Fruit fly (Drosophila melanogaster) whole organism, prepupa: ENCODE results near the gene Rsph1.

Source experiments
- CG10631 ChIP-seq: fragments of 200-800 bp; sonication (Bioruptor generic); optimal IDR thresholded peaks from 2 replicates; lab custom pipeline; 2016; ENCODE audit warnings: missing biosample characterization, missing genetic modification characterization
- CG11294 ChIP-seq: fragments of 200-800 bp; sonication (Bioruptor generic); IDR thresholded peaks from 2 replicates; pipeline ENCODE4 v1.3.6; 2022; ENCODE audit warnings: missing biosample characterization, missing genetic modification characterization
- CG11762 ChIP-seq: fragments of 200-800 bp; sonication (Bioruptor generic); optimal IDR thresholded peaks from 3 replicates; lab custom pipeline; 2016; ENCODE audit warnings: missing biosample characterization, missing genetic modification characterization; ENCODE audit not compliant: insufficient read depth
- CG11902 ChIP-seq: fragments of 200-800 bp; sonication (Bioruptor generic); optimal IDR thresholded peaks from 3 replicates; lab custom pipeline; 2016; ENCODE audit warnings: missing biosample characterization, missing genetic modification characterization
- CG15336 ChIP-seq: fragments of 200-800 bp; sonication (Bioruptor generic); IDR thresholded peaks from 2 replicates; pipeline ENCODE4 v1.3.6; 2022; ENCODE audit warnings: missing biosample characterization, missing genetic modification characterization
- CG1621 ChIP-seq: fragments of 200-800 bp; sonication (Bioruptor generic); optimal IDR thresholded peaks from 3 replicates; lab custom pipeline; 2018; ENCODE audit warnings: missing biosample characterization, mild to moderate bottlenecking, missing genetic modification characterization
- CG16779 ChIP-seq: fragments of 200-800 bp; sonication (Bioruptor generic); optimal IDR thresholded peaks from 3 replicates; lab custom pipeline; 2017; ENCODE audit warnings: missing biosample characterization, mild to moderate bottlenecking, missing genetic modification characterization
- CG3032 ChIP-seq: fragments of 200-800 bp; optimal IDR thresholded peaks from 2 replicates; lab custom pipeline; 2019; ENCODE audit warnings: missing biosample characterization, mild to moderate bottlenecking, missing genetic modification characterization, moderate library complexity
- CG31627 ChIP-seq: fragments of 200-800 bp; sonication (Bioruptor generic); optimal IDR thresholded peaks from 3 replicates; lab custom pipeline; 2016; ENCODE audit warnings: missing biosample characterization, missing genetic modification characterization
- CG34406 ChIP-seq: fragments of 200-800 bp; sonication (Bioruptor generic); optimal IDR thresholded peaks from 3 replicates; lab custom pipeline; 2016; ENCODE audit warnings: missing biosample characterization, missing genetic modification characterization
- CG3919 ChIP-seq: fragments of 200-800 bp; sonication (Bioruptor generic); optimal IDR thresholded peaks from 3 replicates; lab custom pipeline; 2016; ENCODE audit warnings: missing biosample characterization, missing genetic modification characterization
- CG6163 ChIP-seq: fragments of 200-800 bp; sonication (Bioruptor generic); IDR thresholded peaks from 3 replicates; pipeline ENCODE4 v1.3.6; 2022; ENCODE audit warnings: missing biosample characterization, missing genetic modification characterization
- CG6276 ChIP-seq: fragments of 200-800 bp; sonication (Bioruptor generic); optimal IDR thresholded peaks from 2 replicates; lab custom pipeline; 2017; ENCODE audit warnings: missing biosample characterization, mild to moderate bottlenecking, missing genetic modification characterization
- CG6808 ChIP-seq: fragments of 200-800 bp; sonication (Bioruptor generic); optimal IDR thresholded peaks from 3 replicates; lab custom pipeline; 2017; ENCODE audit warnings: missing biosample characterization, missing genetic modification characterization, mild to moderate bottlenecking, moderate library complexity, missing genetic modification reagents
- CG6854 ChIP-seq: fragments of 200-800 bp; sonication (Bioruptor generic); optimal IDR thresholded peaks from 2 replicates; lab custom pipeline; 2017; ENCODE audit warnings: missing biosample characterization, mild to moderate bottlenecking, missing genetic modification characterization
- CG7368 ChIP-seq: fragments of 200-800 bp; sonication (Bioruptor generic); optimal IDR thresholded peaks from 3 replicates; lab custom pipeline; 2016; ENCODE audit warnings: missing biosample characterization, missing genetic modification characterization
- CG8119 ChIP-seq: fragments of 200-800 bp; sonication (Bioruptor generic); IDR thresholded peaks from 3 replicates; pipeline ENCODE4 v1.3.6; 2022; ENCODE audit warnings: missing biosample characterization, missing genetic modification characterization
- CG8319 ChIP-seq: fragments of 200-800 bp; sonication (Bioruptor generic); optimal IDR thresholded peaks from 3 replicates; lab custom pipeline; 2016; ENCODE audit warnings: missing biosample characterization, missing genetic modification characterization
- Eip75B ChIP-seq: fragments of 200-800 bp; sonication (Bioruptor generic); optimal IDR thresholded peaks from 3 replicates; lab custom pipeline; 2016; ENCODE audit warnings: missing biosample characterization, missing genetic modification characterization
- Eip78C ChIP-seq: fragments of 200-800 bp; sonication (Bioruptor generic); peaks from one replicate; lab custom pipeline; 2016; ENCODE audit warnings: missing biosample characterization, missing genetic modification characterization
- Eip93F ChIP-seq: fragments of 200-800 bp; sonication (Bioruptor generic); optimal IDR thresholded peaks from 2 replicates; lab custom pipeline; 2016; ENCODE audit warnings: missing biosample characterization, mild to moderate bottlenecking, missing genetic modification characterization
- Ets96B ChIP-seq: fragments of 200-800 bp; optimal IDR thresholded peaks from 2 replicates; lab custom pipeline; 2019; ENCODE audit warnings: missing biosample characterization, mild to moderate bottlenecking, missing genetic modification characterization, moderate library complexity
- Hr38 ChIP-seq: sonication (Bioruptor generic); optimal IDR thresholded peaks from 2 replicates; lab custom pipeline; 2016; ENCODE audit warnings: missing biosample characterization, missing genetic modification characterization
- Hr39 ChIP-seq: fragments of 200-800 bp; sonication (Bioruptor generic); optimal IDR thresholded peaks from 2 replicates; lab custom pipeline; 2016; ENCODE audit warnings: missing biosample characterization, missing genetic modification characterization
- Hr4 ChIP-seq: fragments of 200-800 bp; sonication (Bioruptor generic); optimal IDR thresholded peaks from 3 replicates; lab custom pipeline; 2016; ENCODE audit warnings: missing biosample characterization, missing genetic modification characterization
- OdsH ChIP-seq: fragments of 200-800 bp; sonication (Bioruptor generic); optimal IDR thresholded peaks from 3 replicates; lab custom pipeline; 2016; ENCODE audit warnings: missing biosample characterization, missing genetic modification characterization
- Sox15 ChIP-seq: fragments of 200-800 bp; sonication (Bioruptor generic); optimal IDR thresholded peaks from 3 replicates; lab custom pipeline; 2016; ENCODE audit warnings: missing biosample characterization, missing genetic modification characterization
- achi ChIP-seq: fragments of 200-800 bp; sonication (Bioruptor generic); optimal IDR thresholded peaks from 3 replicates; lab custom pipeline; 2016; ENCODE audit warnings: missing biosample characterization, missing genetic modification characterization
- acj6 ChIP-seq: fragments of 200-800 bp; sonication (Bioruptor generic); optimal IDR thresholded peaks from 3 replicates; lab custom pipeline; 2016; ENCODE audit warnings: missing biosample characterization, missing genetic modification characterization
- dac ChIP-seq: fragments of 200-800 bp; sonication (Bioruptor generic); optimal IDR thresholded peaks from 2 replicates; lab custom pipeline; 2017; ENCODE audit warnings: missing biosample characterization, mild to moderate bottlenecking, missing genetic modification characterization
- eg ChIP-seq: fragments of 200-800 bp; sonication (Bioruptor generic); IDR thresholded peaks from 3 replicates; pipeline ENCODE4 v1.3.6; 2022; ENCODE audit warnings: missing biosample characterization, missing genetic modification characterization
- fkh ChIP-seq: fragments of 200-800 bp; sonication (Bioruptor generic); optimal IDR thresholded peaks from 3 replicates; lab custom pipeline; 2017; ENCODE audit warnings: missing biosample characterization, mild to moderate bottlenecking, missing genetic modification characterization, moderate library complexity
- net ChIP-seq: fragments of 200-800 bp; sonication (Bioruptor generic); optimal IDR thresholded peaks from 3 replicates; lab custom pipeline; 2016; ENCODE audit warnings: missing biosample characterization, missing genetic modification characterization
- pdm3 ChIP-seq: fragments of 200-800 bp; sonication (Bioruptor generic); optimal IDR thresholded peaks from 3 replicates; lab custom pipeline; 2016; ENCODE audit warnings: missing biosample characterization, missing genetic modification characterization
- salr ChIP-seq, 2 experiments: fragments of 200-800 bp; sonication (Bioruptor generic); optimal IDR thresholded peaks; 3 replicates each; lab custom pipeline; 2016 to 2018; ENCODE audit warnings: missing biosample characterization in 2 of 2, missing genetic modification characterization in 2 of 2, mild to moderate bottlenecking in 1 of 2
- spab ChIP-seq: fragments of 200-800 bp; sonication (Bioruptor generic); optimal IDR thresholded peaks from 2 replicates; lab custom pipeline; 2017; ENCODE audit warnings: missing biosample characterization, mild to moderate bottlenecking, missing genetic modification characterization, missing genetic modification reagents
- ss ChIP-seq, 2 experiments: fragments of 200-800 bp; sonication (Bioruptor generic); optimal IDR thresholded peaks; 2 replicates in 1 of 2; 3 replicates in 1 of 2; lab custom pipeline; 2017 to 2018; ENCODE audit warnings: mild to moderate bottlenecking in 2 of 2, missing biosample characterization in 2 of 2, missing genetic modification characterization in 2 of 2, moderate library complexity in 1 of 2
- svp ChIP-seq: fragments of 200-800 bp; sonication (Bioruptor generic); peaks from one replicate; lab custom pipeline; 2016; ENCODE audit warnings: missing biosample characterization, missing genetic modification characterization
- topi ChIP-seq: fragments of 200-800 bp; sonication (Bioruptor generic); optimal IDR thresholded peaks from 3 replicates; lab custom pipeline; 2016; ENCODE audit warnings: missing biosample characterization, missing genetic modification characterization

Gene Rsph1

DNA sequence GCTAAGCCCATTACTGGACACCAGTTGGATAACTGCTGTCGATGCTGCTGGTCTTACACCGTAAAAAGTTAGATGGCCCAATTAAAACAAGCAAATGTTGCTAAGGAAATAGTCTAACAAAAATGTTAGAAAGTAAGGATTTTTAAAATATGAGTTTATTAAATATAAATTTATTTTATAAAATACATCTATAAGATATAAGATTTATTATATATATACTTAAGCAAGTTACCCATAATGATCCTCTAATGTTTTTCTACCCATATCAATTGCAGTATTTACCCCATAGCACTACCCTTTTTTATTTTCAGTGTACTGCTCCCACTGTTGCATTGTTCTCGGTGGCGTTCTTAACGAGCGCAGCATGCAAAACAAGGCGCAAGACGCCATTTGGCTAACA is 37.0 kb upstream of the Rsph1 start (continued):
- TF ChIP-seq Eip93F (GFP tag; lab: Kevin White, UChicago) = no peak
- TF ChIP-seq CG15336 (GFP tag; lab: Robert Waterston, UW) = no peak
- peak; percentile 4 for TF ChIP-seq CG11902 (GFP tag; lab: Kevin White, UChicago)
- TF ChIP-seq CG6808 = peak; percentile 70
- peak; percentile 6 for TF ChIP-seq net (GFP tag; lab: Kevin White, UChicago)
- TF ChIP-seq Eip75B (GFP tag; lab: Kevin White, UChicago) = no peak
- TF ChIP-seq eg (GFP tag; lab: Robert Waterston, UW) = 0 out of 3 replicates have a peak, but pooled peaks have one; percentile 5
- TF ChIP-seq CG31627 (GFP tag; lab: Kevin White, UChicago) = no peak
- no peak for TF ChIP-seq pdm3 (GFP tag; lab: Kevin White, UChicago)
- TF ChIP-seq Hr38 = no peak
- no peak for TF ChIP-seq Hr39
- TF ChIP-seq spab (GFP tag; lab: Kevin White, UChicago) = peak; percentile 71
- TF ChIP-seq CG34406 (GFP tag; lab: Kevin White, UChicago) = peak; percentile 50
- TF ChIP-seq fkh (GFP tag; lab: Kevin White, UChicago) = no peak
- TF ChIP-seq salr (GFP tag; optimal IDR thresholded peaks at IDR 0.05; lab: Kevin White, UChicago) = peak in 1 of 2 experiments; percentile 24
- TF ChIP-seq CG11762 (GFP tag; lab: Kevin White, UChicago) = peak; percentile 24
- TF ChIP-seq acj6 (GFP tag; lab: Kevin White, UChicago) = peak; percentile 56
- TF ChIP-seq CG6854 = no peak
- peak; percentile 40; the same call in 1 of the 3 replicates for TF ChIP-seq CG8119
- TF ChIP-seq CG3032 (tag; lab: Kevin White, UChicago) = peak; percentile 85
- no peak for TF ChIP-seq dac (GFP tag; lab: Kevin White, UChicago)
- no peak for TF ChIP-seq CG8319 (GFP tag; lab: Kevin White, UChicago)
- peak; percentile 35 for TF ChIP-seq CG7368 (GFP tag; lab: Kevin White, UChicago)
- no peak for TF ChIP-seq Sox15 (GFP tag; lab: Kevin White, UChicago)

DNA sequence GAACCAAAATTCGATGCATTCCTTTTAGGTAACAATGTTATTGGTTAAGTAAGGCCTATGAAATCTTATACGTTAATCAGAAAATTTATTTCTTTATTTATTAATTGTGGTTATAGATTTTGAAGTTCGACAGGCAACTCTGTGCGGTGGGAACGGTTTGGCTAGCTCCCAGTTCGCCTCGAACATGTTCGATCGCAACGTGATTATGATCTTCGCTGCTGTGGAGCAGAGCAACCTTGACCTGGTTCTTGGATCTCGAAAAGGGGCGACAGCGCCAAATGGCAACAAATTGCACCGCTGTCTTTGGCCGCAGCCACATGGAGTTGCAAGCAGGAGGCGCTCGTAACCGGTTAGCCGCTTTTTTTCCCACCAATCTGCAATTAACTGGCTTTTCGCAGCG is 28.9 kb upstream of the Rsph1 start:
- no peak for TF ChIP-seq CG6276 (GFP tag; lab: Kevin White, UChicago)
- no peak for TF ChIP-seq topi
- TF ChIP-seq salr (GFP tag; optimal IDR thresholded peaks at IDR 0.05; lab: Kevin White, UChicago) = no peak
- TF ChIP-seq ss (GFP tag; optimal IDR thresholded peaks at IDR 0.05; lab: Kevin White, UChicago) = peak in 1 of 2 experiments; percentile 59
- no peak for TF ChIP-seq CG16779 (tag; lab: Kevin White, UChicago)
- TF ChIP-seq CG15336 (GFP tag; lab: Robert Waterston, UW) = no peak
- peak; percentile 42 for TF ChIP-seq Eip75B (GFP tag; lab: Kevin White, UChicago)
- TF ChIP-seq pdm3 (GFP tag; lab: Kevin White, UChicago) = no peak
- no peak for TF ChIP-seq CG3919 (GFP tag; lab: Kevin White, UChicago)

DNA sequence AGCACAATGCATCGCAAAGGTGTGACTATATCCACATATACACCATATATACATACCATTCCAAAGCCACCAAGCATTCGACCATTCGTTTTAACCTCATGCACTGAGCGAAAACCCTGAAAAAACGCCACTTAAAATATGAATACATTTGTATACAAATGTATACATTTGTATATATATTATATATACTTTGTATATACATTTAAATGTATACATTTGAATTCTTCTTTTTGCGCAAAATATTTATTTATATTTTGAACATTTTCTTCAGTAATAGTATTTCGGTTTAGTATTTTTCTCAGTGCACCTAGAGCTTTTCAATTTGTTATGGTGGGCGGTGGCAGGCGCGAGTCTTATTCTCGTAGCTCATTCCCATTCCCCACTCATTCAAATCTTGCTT is 26.9 kb upstream of the Rsph1 start:
- no peak for TF ChIP-seq net (GFP tag; lab: Kevin White, UChicago)
- TF ChIP-seq Eip78C (GFP tag; lab: Kevin White, UChicago) = peak; percentile 49
- no peak for TF ChIP-seq Hr38
- TF ChIP-seq topi = no peak
- TF ChIP-seq achi = peak; percentile 21
- TF ChIP-seq CG7368 (GFP tag; lab: Kevin White, UChicago) = no peak
- no peak for TF ChIP-seq Eip75B (GFP tag; lab: Kevin White, UChicago)
- peak; percentile 12 for TF ChIP-seq CG10631
- no peak for TF ChIP-seq Hr39
- no peak for TF ChIP-seq CG1621
- TF ChIP-seq CG34406 (GFP tag; lab: Kevin White, UChicago) = no peak
- peak; percentile 35; the same call in 1 of the 3 replicates for TF ChIP-seq CG8119
- no peak for TF ChIP-seq CG3032 (tag; lab: Kevin White, UChicago)
- TF ChIP-seq CG11294 (GFP tag; lab: Robert Waterston, UW) = peak; percentile 21; the same call in 1 of the 2 replicates
- TF ChIP-seq fkh (GFP tag; lab: Kevin White, UChicago) = no peak
- TF ChIP-seq eg (GFP tag; lab: Robert Waterston, UW) = no peak
- peak; percentile 18 for TF ChIP-seq OdsH (GFP tag; lab: Kevin White, UChicago)
- peak; percentile 27 for TF ChIP-seq Ets96B
- TF ChIP-seq svp (GFP tag; lab: Kevin White, UChicago) = peak; percentile 66
- 0 out of 3 replicates have a peak, but pooled peaks have one; percentile 32 for TF ChIP-seq CG6163 (GFP tag; lab: Robert Waterston, UW)
- no peak for TF ChIP-seq pdm3 (GFP tag; lab: Kevin White, UChicago)
- TF ChIP-seq Hr4 = no peak
- no peak for TF ChIP-seq dac (GFP tag; lab: Kevin White, UChicago)
- no peak for TF ChIP-seq CG16779 (tag; lab: Kevin White, UChicago)
